Fruit fly (Drosophila melanogaster) whole organism, embryonic: ENCODE measurements around the gene Sr-CI.

Experiments used
- CG10654 ChIP-seq: fragments of 200-800 bp; sonication (Bioruptor generic); optimal IDR thresholded peaks from 2 replicates; lab custom pipeline; 2016; ENCODE audit warnings: missing biosample characterization, missing genetic modification characterization
- CG11085 ChIP-seq: fragments of 200-800 bp; sonication (Bioruptor generic); IDR thresholded peaks from 2 replicates; pipeline ENCODE4 v1.3.6; 2022; ENCODE audit warnings: missing biosample characterization, missing genetic modification characterization
- CG15514 ChIP-seq: fragments of 200-800 bp; sonication (Bioruptor generic); optimal IDR thresholded peaks from 3 replicates; lab custom pipeline; 2017; ENCODE audit warnings: missing biosample characterization, missing genetic modification characterization, mild to moderate bottlenecking, moderate library complexity, missing genetic modification reagents
- CG16863 ChIP-seq: fragments of 200-800 bp; sonication (Bioruptor generic); optimal IDR thresholded peaks from 3 replicates; lab custom pipeline; 2016; ENCODE audit warnings: missing biosample characterization, missing genetic modification characterization
- CG17361 ChIP-seq: fragments of 200-800 bp; sonication (Bioruptor generic); IDR thresholded peaks from 3 replicates; pipeline ENCODE4 v1.3.6; 2022; ENCODE audit warnings: missing biosample characterization, missing genetic modification characterization
- CG17568 ChIP-seq: fragments of 200-800 bp; sonication (Bioruptor generic); optimal IDR thresholded peaks from 2 replicates; lab custom pipeline; 2018; ENCODE audit warnings: missing biosample characterization, mild to moderate bottlenecking, missing genetic modification characterization, moderate library complexity
- CG17829 ChIP-seq: fragments of 200-800 bp; optimal IDR thresholded peaks from 2 replicates; lab custom pipeline; 2019; ENCODE audit warnings: missing biosample characterization, mild to moderate bottlenecking, missing genetic modification characterization, moderate library complexity
- CG18599 ChIP-seq: fragments of 200-800 bp; sonication (Bioruptor generic); optimal IDR thresholded peaks from 3 replicates; lab custom pipeline; 2017; ENCODE audit warnings: missing biosample characterization, missing genetic modification characterization, mild to moderate bottlenecking, moderate library complexity, missing genetic modification reagents
- CG34376 ChIP-seq: fragments of 200-800 bp; sonication (Bioruptor generic); optimal IDR thresholded peaks from 2 replicates; lab custom pipeline; 2018; ENCODE audit warnings: missing biosample characterization, mild to moderate bottlenecking, missing genetic modification characterization
- CG4360 ChIP-seq: fragments of 200-800 bp; sonication (Bioruptor generic); IDR thresholded peaks from 2 replicates; pipeline ENCODE4 v1.3.6; 2022; ENCODE audit warnings: missing biosample characterization, missing genetic modification characterization
- CG4424 ChIP-seq: fragments of 200-800 bp; sonication (Bioruptor generic); optimal IDR thresholded peaks from 3 replicates; lab custom pipeline; 2016; ENCODE audit warnings: missing biosample characterization, missing genetic modification characterization
- CG4707 ChIP-seq: fragments of 200-800 bp; sonication (Bioruptor generic); optimal IDR thresholded peaks from 2 replicates; lab custom pipeline; 2018; ENCODE audit warnings: missing biosample characterization, mild to moderate bottlenecking, missing genetic modification characterization, moderate library complexity
- CG5180 ChIP-seq: fragments of 200-800 bp; sonication (Bioruptor generic); optimal IDR thresholded peaks from 3 replicates; lab custom pipeline; 2017; ENCODE audit warnings: missing biosample characterization, missing genetic modification characterization, mild to moderate bottlenecking, moderate library complexity, missing genetic modification reagents
- CG6854 ChIP-seq: fragments of 200-800 bp; sonication (Bioruptor generic); optimal IDR thresholded peaks from 3 replicates; lab custom pipeline; 2017; ENCODE audit warnings: missing biosample characterization, mild to moderate bottlenecking, missing genetic modification characterization
- CG7987 ChIP-seq: fragments of 200-800 bp; sonication (Bioruptor generic); optimal IDR thresholded peaks from 2 replicates; lab custom pipeline; 2018; ENCODE audit warnings: missing biosample characterization, mild to moderate bottlenecking, missing genetic modification characterization, moderate library complexity
- CG9215 ChIP-seq: fragments of 200-800 bp; sonication (Bioruptor generic); IDR thresholded peaks from 2 replicates; pipeline ENCODE4 v1.3.6; 2022; ENCODE audit warnings: missing biosample characterization, missing genetic modification characterization
- CG9727 ChIP-seq: fragments of 200-800 bp; sonication (Bioruptor generic); optimal IDR thresholded peaks from 3 replicates; lab custom pipeline; 2017; ENCODE audit warnings: missing biosample characterization, mild to moderate bottlenecking, missing genetic modification characterization
- CTCF ChIP-seq: fragments of 200-800 bp; sonication (Bioruptor generic); optimal IDR thresholded peaks from 2 replicates; lab custom pipeline; 2017; ENCODE audit warnings: missing biosample characterization, mild to moderate bottlenecking, missing genetic modification characterization, moderate library complexity
- CoRest ChIP-seq: fragments of 200-800 bp; sonication (Bioruptor generic); optimal IDR thresholded peaks from 3 replicates; lab custom pipeline; 2018; ENCODE audit warnings: missing biosample characterization, mild to moderate bottlenecking, missing genetic modification characterization, moderate library complexity
- D ChIP-seq, 2 experiments: fragments of 200-800 bp in 1 of 2; fragments of >200 bp in 1 of 2; sonication (Bioruptor generic) in 1 of 2; optimal IDR thresholded peaks; 2 replicates in 1 of 2; 3 replicates in 1 of 2; lab custom pipeline; 2017; ENCODE audit warnings: mild to moderate bottlenecking in 1 of 2, missing biosample characterization in 1 of 2, missing genetic modification characterization in 1 of 2, missing genetic modification reagents in 1 of 2
- GATAe ChIP-seq: fragments of 200-800 bp; sonication (Bioruptor generic); conservative IDR thresholded peaks from 2 replicates; pipeline ENCODE4 v1.3.6; 2022; ENCODE audit warnings: missing biosample characterization, missing genetic modification characterization
- Kr ChIP-seq: fragments of 200-800 bp; sonication (Bioruptor generic); optimal IDR thresholded peaks from 2 replicates; lab custom pipeline; 2017; ENCODE audit warnings: missing biosample characterization, mild to moderate bottlenecking, missing genetic modification characterization
- Max ChIP-seq: fragments of 200-800 bp; sonication (Bioruptor generic); optimal IDR thresholded peaks from 2 replicates; lab custom pipeline; 2016; ENCODE audit warnings: missing biosample characterization, mild to moderate bottlenecking, missing genetic modification characterization
- Myb ChIP-seq: fragments of 200-800 bp; sonication (Bioruptor generic); optimal IDR thresholded peaks from 2 replicates; lab custom pipeline; 2016; ENCODE audit warnings: missing biosample characterization, missing genetic modification characterization
- Neu2 ChIP-seq: fragments of 200-800 bp; sonication (Bioruptor generic); optimal IDR thresholded peaks from 3 replicates; lab custom pipeline; 2016; ENCODE audit warnings: missing biosample characterization, missing genetic modification characterization, borderline replicate concordance
- Oaz ChIP-seq: fragments of 200-800 bp; sonication (Bioruptor generic); IDR thresholded peaks from 2 replicates; pipeline ENCODE4 v1.3.6; 2022; ENCODE audit warnings: missing biosample characterization, missing genetic modification characterization
- Pdp1 ChIP-seq, 2 experiments: fragments of 200-800 bp; sonication (Bioruptor generic); optimal IDR thresholded peaks; 3 replicates each; lab custom pipeline; 2016; ENCODE audit warnings: missing biosample characterization in 2 of 2, missing genetic modification characterization in 2 of 2, mild to moderate bottlenecking in 1 of 2, moderate library complexity in 1 of 2
- Side ChIP-seq: fragments of 200-800 bp; sonication (Bioruptor generic); optimal IDR thresholded peaks from 2 replicates; lab custom pipeline; 2016; ENCODE audit warnings: missing biosample characterization, missing genetic modification characterization
- Taf1 ChIP-seq: fragments of 200-800 bp; sonication (Bioruptor generic); IDR thresholded peaks from 2 replicates; pipeline ENCODE4 v1.3.6; 2022; ENCODE audit warnings: missing biosample characterization, missing genetic modification characterization
- amos ChIP-seq: fragments of 200-800 bp; sonication (Bioruptor generic); IDR thresholded peaks from 2 replicates; pipeline ENCODE4 v1.3.6; 2022; ENCODE audit warnings: missing biosample characterization, missing genetic modification characterization; ENCODE audit not compliant: partially characterized antibody
- ase ChIP-seq: fragments of 200-800 bp; sonication (Bioruptor generic); IDR thresholded peaks from 3 replicates; pipeline ENCODE4 v1.3.6; 2022; ENCODE audit warnings: missing biosample characterization, missing genetic modification characterization
- bigmax ChIP-seq: fragments of 200-800 bp; sonication (Bioruptor generic); optimal IDR thresholded peaks from 2 replicates; lab custom pipeline; 2018; ENCODE audit warnings: missing biosample characterization, mild to moderate bottlenecking, missing genetic modification characterization
- disco-r ChIP-seq: fragments of 200-800 bp; sonication (Bioruptor generic); optimal IDR thresholded peaks from 2 replicates; lab custom pipeline; 2016; ENCODE audit warnings: missing biosample characterization, missing genetic modification characterization
- fu2 ChIP-seq: fragments of 200-800 bp; sonication (Bioruptor generic); optimal IDR thresholded peaks from 2 replicates; lab custom pipeline; 2016; ENCODE audit warnings: missing biosample characterization, missing genetic modification characterization
- hth ChIP-seq: fragments of >200 bp; optimal IDR thresholded peaks from 2 replicates; lab custom pipeline; 2017; ENCODE audit warnings: inconsistent platforms
- lmd ChIP-seq: fragments of 200-800 bp; sonication (Bioruptor generic); IDR thresholded peaks from 2 replicates; pipeline ENCODE4 v1.3.6; 2022; ENCODE audit warnings: missing biosample characterization, missing genetic modification characterization
- mam ChIP-seq: fragments of 200-800 bp; sonication (Bioruptor generic); optimal IDR thresholded peaks from 3 replicates; lab custom pipeline; 2016; ENCODE audit warnings: missing biosample characterization, missing genetic modification characterization
- nau ChIP-seq: fragments of 200-800 bp; sonication (Bioruptor generic); optimal IDR thresholded peaks from 3 replicates; lab custom pipeline; 2017; ENCODE audit warnings: missing biosample characterization, mild to moderate bottlenecking, missing genetic modification characterization, missing genetic modification reagents
- pan ChIP-seq, 4 experiments: fragments of >200 bp in 3 of 4; fragments of 200-800 bp in 1 of 4; sonication (Bioruptor generic) in 1 of 4; optimal IDR thresholded peaks in 3 of 4; IDR thresholded peaks in 1 of 4; 2 replicates each; pipeline versions ENCODE4 v1.3.6 to Lab custom; 2017 to 2022; ENCODE audit warnings: missing biosample characterization in 2 of 4, missing genetic modification characterization in 2 of 4, mixed read lengths in 1 of 4
- pros ChIP-seq: fragments of 200-800 bp; sonication (Bioruptor generic); optimal IDR thresholded peaks from 3 replicates; lab custom pipeline; 2019; ENCODE audit warnings: missing biosample characterization, mild to moderate bottlenecking, missing genetic modification characterization, moderate library complexity
- run ChIP-seq: fragments of 200-800 bp; sonication (Bioruptor generic); optimal IDR thresholded peaks from 3 replicates; lab custom pipeline; 2018; ENCODE audit warnings: missing biosample characterization, mild to moderate bottlenecking, missing genetic modification characterization
- sd ChIP-seq: fragments of 200-800 bp; sonication (Bioruptor generic); optimal IDR thresholded peaks from 3 replicates; lab custom pipeline; 2018; ENCODE audit warnings: missing biosample characterization, mild to moderate bottlenecking, missing genetic modification characterization, moderate library complexity
- sens-2 ChIP-seq: fragments of 200-800 bp; sonication (Bioruptor generic); IDR thresholded peaks from 2 replicates; pipeline ENCODE4 v1.3.6; 2022; ENCODE audit warnings: missing biosample characterization, missing genetic modification characterization
- tin ChIP-seq: fragments of 200-800 bp; sonication (Bioruptor generic); optimal IDR thresholded peaks from 3 replicates; lab custom pipeline; 2016; ENCODE audit warnings: missing biosample characterization, missing genetic modification characterization
- tll ChIP-seq, 2 experiments: fragments of 200-800 bp in 1 of 2; fragments of >200 bp in 1 of 2; sonication (Bioruptor generic) in 1 of 2; optimal IDR thresholded peaks; 2 replicates each; lab custom pipeline; 2017 to 2019; ENCODE audit warnings: missing biosample characterization in 2 of 2, missing genetic modification characterization in 2 of 2, mild to moderate bottlenecking in 1 of 2, moderate library complexity in 1 of 2
- wdn ChIP-seq: fragments of 200-800 bp; sonication (Bioruptor generic); IDR thresholded peaks from 2 replicates; pipeline ENCODE4 v1.3.6; 2022; ENCODE audit warnings: missing biosample characterization, missing genetic modification characterization

The Sr-CI gene

DNA sequence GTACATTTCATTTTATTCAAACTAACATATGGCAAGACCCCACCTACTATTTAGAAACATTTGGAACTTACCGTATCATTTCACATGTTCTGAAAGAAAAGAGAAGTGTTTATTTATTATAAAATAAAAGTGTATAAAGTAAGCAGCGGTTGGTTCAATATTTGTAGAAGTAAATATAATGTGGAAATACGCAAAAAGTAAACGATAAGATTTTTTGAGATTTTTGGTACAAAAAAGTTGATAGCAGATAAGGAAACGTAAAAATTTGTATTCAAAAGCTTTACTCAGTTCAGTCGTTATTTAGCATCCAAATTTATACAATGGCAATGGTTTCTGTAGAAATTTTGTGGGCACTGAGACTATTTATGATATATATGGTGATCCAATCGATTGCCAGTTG, 1.5 kb upstream of the Sr-CI start, which contains the start of gene Sr-CIII:
Gene Sr-CIII, plus strand, starts transcription at position 301 of the 400 bp plus-strand sequence.
- TF ChIP-seq ase (no peak), nau (no peak), tin (GFP tag; lab: Kevin White, UChicago) (no peak), CG18599 (GFP tag; lab: Kevin White, UChicago) (peak; percentile 29), D (optimal IDR thresholded peaks at IDR 0.05; lab: Kevin White, UChicago) (no peak), D (GFP tag; optimal IDR thresholded peaks at IDR 0.05; lab: Kevin White, UChicago) (no peak), CG11085 (GFP tag; lab: Robert Waterston, UW) (no peak), hth (lab: Kevin White, UChicago) (no peak), tll (GFP tag; optimal IDR thresholded peaks at IDR 0.05; lab: Kevin White, UChicago) (no peak)

DNA sequence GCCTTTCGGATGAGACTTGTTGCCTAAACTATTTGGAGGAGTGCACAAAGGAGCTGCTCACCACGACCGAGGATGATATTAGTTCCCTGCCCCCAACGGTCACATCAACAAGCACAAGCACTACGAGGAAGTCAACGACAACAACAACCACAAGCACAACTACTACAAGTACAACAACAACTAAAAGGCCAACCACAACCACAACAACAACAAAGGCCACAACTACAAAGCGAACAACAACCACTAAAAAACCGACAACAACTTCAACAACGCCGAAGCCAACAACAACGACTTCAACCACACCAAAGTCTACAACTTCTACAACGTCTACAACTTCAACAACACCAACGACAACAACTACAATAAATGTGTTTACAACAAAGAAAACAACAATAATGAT, 1.5 kb downstream of the Sr-CI start:
- no peak for TF ChIP-seq lmd
- no peak for TF ChIP-seq run (tag; lab: Kevin White, UChicago)
- peak; percentile 95 for TF ChIP-seq CG4360 (GFP tag; lab: Robert Waterston, UW)
- TF ChIP-seq Taf1 (GFP tag; lab: Robert Waterston, UW), result no peak
- TF ChIP-seq CG17568 (GFP tag; lab: Kevin White, UChicago), result no peak
- TF ChIP-seq Neu2 (GFP tag; lab: Kevin White, UChicago), result no peak
- no peak for TF ChIP-seq CG17829 (tag; lab: Kevin White, UChicago)
- TF ChIP-seq pan (optimal IDR thresholded peaks at IDR 0.05; lab: Kevin White, UChicago), result no peak
- no peak for TF ChIP-seq pan (GFP tag; optimal IDR thresholded peaks at IDR 0.05 in 1 of 2, IDR thresholded peaks at IDR 0.05 in 1 of 2)

DNA sequence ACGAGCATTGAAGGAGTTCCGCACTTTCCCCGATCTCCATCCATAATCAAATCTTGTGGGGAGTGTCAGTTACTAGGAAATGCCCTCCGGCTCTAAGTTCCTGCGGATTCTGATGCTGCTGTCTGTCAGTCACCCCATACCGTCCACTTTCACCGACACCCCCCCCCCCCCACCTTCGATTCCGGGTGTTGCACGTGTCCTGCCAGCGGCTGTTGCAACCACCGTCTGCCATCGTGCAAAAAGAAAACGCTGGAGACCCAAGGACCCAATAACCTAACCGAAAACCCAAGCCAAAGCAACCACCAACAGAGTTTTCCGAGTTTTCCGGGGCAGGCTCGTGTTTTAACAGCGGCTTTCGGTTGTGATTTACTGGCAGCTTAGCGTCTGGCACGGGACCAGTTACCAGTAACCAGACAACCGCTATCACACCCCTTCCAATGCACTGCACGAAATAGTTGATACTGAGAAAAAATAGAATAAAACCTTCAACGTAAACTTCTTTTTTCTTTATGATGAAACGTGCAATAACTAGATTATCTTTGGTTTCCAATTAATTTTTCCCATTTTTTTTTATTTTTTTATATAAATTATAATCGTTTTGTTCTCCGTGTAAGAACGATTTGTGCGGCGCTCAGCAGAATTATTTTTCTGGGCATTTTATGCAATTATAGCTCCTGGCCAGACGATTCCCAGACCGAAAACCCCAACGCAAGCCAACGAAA, 3.3 kb downstream of the Sr-CI start:
- TF ChIP-seq amos (GFP tag; lab: Robert Waterston, UW) (no peak), disco-r (GFP tag; lab: Kevin White, UChicago) (no peak), CG4707 (GFP tag; lab: Kevin White, UChicago) (peak; percentile 6), Oaz (GFP tag; lab: Robert Waterston, UW) (0 out of 2 replicates have a peak, but pooled peaks have one; percentile 16), CG9727 (GFP tag; lab: Kevin White, UChicago) (peak; percentile 74), Kr (GFP tag; lab: Kevin White, UChicago) (no peak), CG16863 (GFP tag; lab: Kevin White, UChicago) (no peak), CG15514 (peak; percentile 22), CG34376 (no peak), Max (GFP tag; lab: Kevin White, UChicago) (no peak), CG5180 (GFP tag; lab: Kevin White, UChicago) (peak; percentile 17), pros (peak; percentile 64), CoRest (tag; lab: Kevin White, UChicago) (peak; percentile 70), wdn (GFP tag; lab: Robert Waterston, UW) (0 out of 2 replicates have a peak, but pooled peaks have one; percentile 7), sens-2 (GFP tag; lab: Robert Waterston, UW) (peak; percentile 50), CTCF (GFP tag; lab: Kevin White, UChicago) (no peak), fu2 (GFP tag; lab: Kevin White, UChicago) (no peak), Myb (GFP tag; lab: Kevin White, UChicago) (no peak), sd (tag; lab: Kevin White, UChicago) (no peak), CG9215 (GFP tag; lab: Robert Waterston, UW) (no peak), Side (peak; percentile 1), mam (no peak), bigmax (GFP tag; lab: Kevin White, UChicago) (no peak), CG10654 (GFP tag; lab: Kevin White, UChicago) (peak; percentile 41), CG4424 (GFP tag; lab: Kevin White, UChicago) (peak; percentile 68), CG17361 (GFP tag; lab: Robert Waterston, UW) (peak; percentile 88), Pdp1 (GFP tag; optimal IDR thresholded peaks at IDR 0.05; lab: Kevin White, UChicago) (peak; percentile 13 to 40), CG6854 (GFP tag; lab: Kevin White, UChicago) (no peak), GATAe (GFP tag; lab: Robert Waterston, UW) (no peak), CG7987 (GFP tag; lab: Kevin White, UChicago) (no peak)
